Worm (Caenorhabditis elegans): ENCODE measurements around the gene swan-2.
A peak's percentile ranks its signal among the peaks of the same experiment; 100 is the strongest.

Gene swan-2

DNA sequence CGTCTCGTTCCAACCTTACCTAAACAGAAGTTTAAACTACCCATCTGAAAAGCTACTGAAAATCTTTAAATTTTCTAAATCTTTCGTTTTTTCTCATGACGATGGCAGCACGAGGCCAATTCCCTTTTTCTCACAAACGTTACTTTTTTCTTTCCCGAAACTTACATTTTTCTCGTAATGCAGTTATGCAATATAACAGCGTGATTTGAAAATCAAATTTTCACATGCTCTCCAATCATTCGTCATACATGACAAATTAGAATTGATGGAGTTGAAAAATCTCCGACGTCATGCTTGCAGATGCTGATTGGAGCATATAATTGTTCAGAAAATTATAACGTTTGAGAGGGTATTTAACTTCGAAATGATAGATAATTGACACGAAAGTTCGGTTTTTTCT, 40.4 kb downstream of the swan-2 start:
- no peak for TF ChIP-seq dmd-4 (tag; optimal IDR thresholded peaks at IDR 0.05)
- TF ChIP-seq lin-13 (GFP tag; optimal IDR thresholded peaks at IDR 0.05): no peak
- no peak for TF ChIP-seq nhr-10 (tag; optimal IDR thresholded peaks at IDR 0.05)
- TF ChIP-seq nhr-129 (tag; optimal IDR thresholded peaks at IDR 0.05): no peak
- peak; percentile 11 for TF ChIP-seq nhr-21 (tag; optimal IDR thresholded peaks at IDR 0.05)
- no peak for TF ChIP-seq crh-2 (tag; optimal IDR thresholded peaks at IDR 0.05)
- no peak for TF ChIP-seq fos-1 (tag; optimal IDR thresholded peaks at IDR 0.05)
- peak in 1 of 2 experiments; percentile 11 for TF ChIP-seq lsy-2 (tag; optimal IDR thresholded peaks at IDR 0.05)

- TF ChIP-seq nhr-11 (tag; optimal IDR thresholded peaks at IDR 0.05) (no peak), lin-11 (tag; optimal IDR thresholded peaks at IDR 0.05) (peak; percentile 33)
These were observed 41.5 kb downstream of the swan-2 start, which contains the start of gene F20G2.6 for ce11 chrV:13762426-13763127. Gene F20G2.6, plus strand, starts transcription at chrV:13763077.

DNA sequence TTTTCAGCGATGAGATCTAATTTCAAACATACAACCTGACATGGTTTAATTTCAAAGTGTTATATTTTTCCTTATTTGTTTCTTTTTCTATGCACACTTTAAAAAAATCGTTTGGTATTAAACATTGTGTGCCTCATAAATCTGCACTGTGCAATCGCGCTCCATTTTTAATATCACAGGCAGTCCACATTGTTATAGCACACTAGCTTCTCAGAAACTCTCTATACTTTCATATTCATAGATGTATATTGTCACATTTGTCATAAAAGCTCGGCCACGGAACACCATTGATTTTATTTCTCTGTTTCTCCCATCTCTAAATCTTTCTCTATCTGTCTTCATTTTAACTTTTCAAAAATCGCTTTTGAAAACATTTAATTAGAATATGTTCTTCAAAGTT, 46.7 kb downstream of the swan-2 start:
- no peak for TF ChIP-seq peb-1 (tag; optimal IDR thresholded peaks at IDR 0.05)
- TF ChIP-seq gmeb-1 (tag; optimal IDR thresholded peaks at IDR 0.05): no peak
- peak; percentile 39 for TF ChIP-seq fos-1 (tag; optimal IDR thresholded peaks at IDR 0.05)
- TF ChIP-seq elt-3 (tag; optimal IDR thresholded peaks at IDR 0.05): no peak
- no peak for TF ChIP-seq ama-1 (optimal IDR thresholded peaks at IDR 0.05)
- TF ChIP-seq lin-13 (GFP tag; optimal IDR thresholded peaks at IDR 0.05): peak; percentile 25
- no peak for TF ChIP-seq aly-2 (tag; optimal IDR thresholded peaks at IDR 0.05)
- no peak for TF ChIP-seq ztf-11 (tag; optimal IDR thresholded peaks at IDR 0.05)
- no peak for TF ChIP-seq sma-3 (GFP tag; optimal IDR thresholded peaks at IDR 0.05)
- no peak for TF ChIP-seq nhr-237 (tag; optimal IDR thresholded peaks at IDR 0.05)
- no peak for TF ChIP-seq nhr-12 (tag; optimal IDR thresholded peaks at IDR 0.05)
- no peak for TF ChIP-seq mab-5 (tag; optimal IDR thresholded peaks at IDR 0.05)
- peak; percentile 37 for TF ChIP-seq skn-1 (tag; optimal IDR thresholded peaks at IDR 0.05)
- TF ChIP-seq sem-4 (tag; optimal IDR thresholded peaks at IDR 0.05): no peak
- peak in 1 of 2 experiments; percentile 60 for TF ChIP-seq lsy-2 (tag; optimal IDR thresholded peaks at IDR 0.05)
- TF ChIP-seq sma-9 (GFP tag; optimal IDR thresholded peaks at IDR 0.05): peak; percentile 4
- TF ChIP-seq sma-9 (tag; optimal IDR thresholded peaks at IDR 0.05): no peak
- TF ChIP-seq Y55F3AM.14 (GFP tag; optimal IDR thresholded peaks at IDR 0.05): no peak
- no peak for TF ChIP-seq ceh-16 (tag; optimal IDR thresholded peaks at IDR 0.05)
- no peak for TF ChIP-seq unc-39 (tag; optimal IDR thresholded peaks at IDR 0.05)
- peak; percentile 1 for TF ChIP-seq snpc-4 (tag; optimal IDR thresholded peaks at IDR 0.05)
- TF ChIP-seq crh-2 (tag; optimal IDR thresholded peaks at IDR 0.05): peak; percentile 3
- no peak for TF ChIP-seq unc-62 (GFP tag; optimal IDR thresholded peaks at IDR 0.05)
- no peak for TF ChIP-seq elt-1 (tag; optimal IDR thresholded peaks at IDR 0.05)
- TF ChIP-seq mbf-1 (tag; optimal IDR thresholded peaks at IDR 0.05): no peak
- no peak for TF ChIP-seq alr-1 (tag; optimal IDR thresholded peaks at IDR 0.05)
- TF ChIP-seq nhr-25 (tag; optimal IDR thresholded peaks at IDR 0.05): no peak
- peak; percentile 76 for TF ChIP-seq C34F6.9 (tag; optimal IDR thresholded peaks at IDR 0.05)
- peak; percentile 94 for TF ChIP-seq unc-55 (GFP tag; optimal IDR thresholded peaks at IDR 0.05)
- TF ChIP-seq egl-27 (tag; optimal IDR thresholded peaks at IDR 0.05): no peak
- no peak for TF ChIP-seq mdl-1 (tag; optimal IDR thresholded peaks at IDR 0.05)

DNA sequence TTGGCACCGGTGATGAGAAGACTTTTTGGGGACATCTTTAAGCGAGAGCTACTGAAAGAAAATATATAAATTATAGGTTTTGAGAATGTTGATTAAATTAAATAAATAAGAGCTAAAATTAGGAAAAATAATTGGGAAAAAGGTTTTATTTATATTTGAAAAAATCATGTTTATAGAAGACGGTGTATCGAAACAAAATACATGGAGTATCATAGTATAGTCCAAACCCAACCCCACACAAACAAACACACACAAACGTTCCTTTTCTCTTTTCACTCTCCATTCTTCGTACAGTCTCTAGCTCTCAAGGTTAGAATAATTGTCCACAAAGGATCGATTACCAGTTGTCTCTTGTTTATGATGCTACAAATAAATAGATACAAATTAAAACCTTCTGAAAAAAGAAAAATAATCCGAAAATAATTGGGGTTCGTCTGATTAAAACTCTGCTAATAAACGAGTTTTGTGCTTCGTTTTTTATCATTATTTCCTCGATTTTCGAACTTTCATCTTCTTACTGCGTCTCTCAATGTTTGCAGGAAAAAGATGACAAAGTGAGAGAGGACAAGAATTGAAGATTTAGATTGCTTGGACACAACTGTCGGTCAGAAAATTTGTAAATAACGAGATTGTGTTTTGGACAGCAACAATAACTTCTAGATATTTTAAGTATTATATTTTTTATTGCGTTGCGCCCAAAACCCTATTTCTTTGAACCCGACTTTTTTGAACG, 47.6 kb downstream of the swan-2 start, which contains the start of gene F20G2.2:
Gene F20G2.2, minus strand, starts transcription at position 51 of the 733 bp plus-strand sequence.
- no peak for TF ChIP-seq gmeb-1 (tag; optimal IDR thresholded peaks at IDR 0.05)
- no peak for TF ChIP-seq aly-2 (tag; optimal IDR thresholded peaks at IDR 0.05)
- TF ChIP-seq alr-1 (tag; optimal IDR thresholded peaks at IDR 0.05): no peak
- no peak for TF ChIP-seq ceh-82 (tag; optimal IDR thresholded peaks at IDR 0.05)
- TF ChIP-seq elt-1 (tag; optimal IDR thresholded peaks at IDR 0.05): no peak
- TF ChIP-seq blmp-1 (tag; optimal IDR thresholded peaks at IDR 0.05; ENCODE audit: insufficient read depth): no peak
- TF ChIP-seq fos-1 (tag; optimal IDR thresholded peaks at IDR 0.05): peak; percentile 32
- TF ChIP-seq R02D3.7 (tag; optimal IDR thresholded peaks at IDR 0.05): no peak
- no peak for TF ChIP-seq peb-1 (tag; optimal IDR thresholded peaks at IDR 0.05)
- no peak for TF ChIP-seq ceh-16 (tag; optimal IDR thresholded peaks at IDR 0.05)
- TF ChIP-seq crh-2 (tag; optimal IDR thresholded peaks at IDR 0.05): no peak
- no peak for TF ChIP-seq elt-3 (tag; optimal IDR thresholded peaks at IDR 0.05)
- TF ChIP-seq skn-1 (tag; optimal IDR thresholded peaks at IDR 0.05): peak; percentile 54
- TF ChIP-seq nhr-12 (tag; optimal IDR thresholded peaks at IDR 0.05): no peak
- no peak for TF ChIP-seq nhr-6 (tag; optimal IDR thresholded peaks at IDR 0.05)
- peak; percentile 12 for TF ChIP-seq F13H6.1 (tag; optimal IDR thresholded peaks at IDR 0.05)
- TF ChIP-seq nhr-25 (tag; optimal IDR thresholded peaks at IDR 0.05): peak; percentile 11
- TF ChIP-seq C34F6.9 (tag; optimal IDR thresholded peaks at IDR 0.05): peak; percentile 30
- no peak for TF ChIP-seq nhr-10 (tag; optimal IDR thresholded peaks at IDR 0.05)
- no peak for TF ChIP-seq unc-39 (tag; optimal IDR thresholded peaks at IDR 0.05)
- TF ChIP-seq ZK546.5 (tag; optimal IDR thresholded peaks at IDR 0.05): no peak
- no peak for TF ChIP-seq nhr-129 (tag; optimal IDR thresholded peaks at IDR 0.05)
- TF ChIP-seq mbf-1 (tag; optimal IDR thresholded peaks at IDR 0.05): no peak
- TF ChIP-seq unc-55 (GFP tag; optimal IDR thresholded peaks at IDR 0.05): no peak
- TF ChIP-seq sma-9 (GFP tag; optimal IDR thresholded peaks at IDR 0.05): peak; percentile 13
- TF ChIP-seq sma-9 (tag; optimal IDR thresholded peaks at IDR 0.05): no peak
- TF ChIP-seq lin-11 (tag; optimal IDR thresholded peaks at IDR 0.05): no peak
- no peak for TF ChIP-seq nhr-21 (tag; optimal IDR thresholded peaks at IDR 0.05)
- TF ChIP-seq lin-39 (tag; optimal IDR thresholded peaks at IDR 0.05): no peak
- TF ChIP-seq unc-62 (GFP tag; optimal IDR thresholded peaks at IDR 0.05): no peak

Data from whole organism, L2 larva.